Worm (Caenorhabditis elegans) whole organism, L3 larva: ENCODE measurements around the gene del-8.

Source experiments
- R02D3.7 ChIP-seq: fragments of 150-350 bp; optimal IDR thresholded peaks from 2 replicates; lab custom pipeline; 2014; ENCODE audit warnings: missing biosample characterization, missing genetic modification characterization
- ZK546.5 ChIP-seq: sonication (generic microtip); optimal IDR thresholded peaks from 2 replicates; lab custom pipeline; 2017; ENCODE audit warnings: missing biosample characterization, missing genetic modification characterization
- aly-2 ChIP-seq: fragments of 150-350 bp; optimal IDR thresholded peaks from 2 replicates; lab custom pipeline; 2014; ENCODE audit warnings: missing biosample characterization, missing genetic modification characterization
- ama-1 ChIP-seq: fragments of 150-350 bp; optimal IDR thresholded peaks from 2 replicates; lab custom pipeline; 2018
- ceh-16 ChIP-seq: sonication (generic microtip); optimal IDR thresholded peaks from 2 replicates; lab custom pipeline; 2017; ENCODE audit warnings: missing biosample characterization, missing genetic modification characterization
- ceh-28 ChIP-seq: fragments of 150-350 bp; optimal IDR thresholded peaks from 2 replicates; lab custom pipeline; 2014; ENCODE audit warnings: missing biosample characterization, missing genetic modification reagents, missing genetic modification characterization
- ceh-82 ChIP-seq: fragments of 150-350 bp; optimal IDR thresholded peaks from 2 replicates; lab custom pipeline; 2014; ENCODE audit warnings: missing biosample characterization, missing genetic modification characterization
- ceh-9 ChIP-seq: sonication (generic microtip); optimal IDR thresholded peaks from 2 replicates; lab custom pipeline; 2018; ENCODE audit warnings: missing biosample characterization, missing genetic modification characterization
- daf-12 ChIP-seq: fragments of 150-350 bp; optimal IDR thresholded peaks from 2 replicates; lab custom pipeline; 2014; ENCODE audit warnings: missing biosample characterization, missing genetic modification reagents, missing genetic modification characterization
- egl-27 ChIP-seq: sonication (generic microtip); optimal IDR thresholded peaks from 4 replicates; lab custom pipeline; 2017; ENCODE audit warnings: missing biosample characterization, missing genetic modification reagents, missing genetic modification characterization
- egl-5 ChIP-seq: fragments of 150-350 bp; optimal IDR thresholded peaks from 2 replicates; lab custom pipeline; 2017; ENCODE audit warnings: missing biosample characterization, missing genetic modification reagents, missing genetic modification characterization, inconsistent platforms
- elt-1 ChIP-seq: fragments of 150-350 bp; optimal IDR thresholded peaks from 2 replicates; lab custom pipeline; 2014; ENCODE audit warnings: missing biosample characterization, missing genetic modification characterization
- elt-2 ChIP-seq: sonication (generic microtip); optimal IDR thresholded peaks from 2 replicates; lab custom pipeline; 2016; ENCODE audit warnings: missing genetic modification reagents, mild to moderate bottlenecking, missing genetic modification characterization, missing compliant biosample characterization
- elt-3 ChIP-seq, 3 experiments: fragments of 150-350 bp in 1 of 3; sonication (generic microtip) in 2 of 3; optimal IDR thresholded peaks; 2 replicates in 2 of 3; 4 replicates in 1 of 3; lab custom pipeline; 2014 to 2017; ENCODE audit warnings: missing biosample characterization in 3 of 3, missing genetic modification characterization in 3 of 3
- eor-1 ChIP-seq, 2 experiments: fragments of 150-350 bp; optimal IDR thresholded peaks; 2 replicates each; lab custom pipeline; 2014 to 2018; ENCODE audit warnings: missing biosample characterization in 2 of 2, missing genetic modification characterization in 2 of 2
- fkh-10 ChIP-seq: sonication (generic microtip); optimal IDR thresholded peaks from 2 replicates; lab custom pipeline; 2017; ENCODE audit warnings: missing biosample characterization, missing genetic modification reagents, missing genetic modification characterization
- fkh-2 ChIP-seq: fragments of 150-350 bp; optimal IDR thresholded peaks from 2 replicates; lab custom pipeline; 2014; ENCODE audit warnings: missing biosample characterization, missing genetic modification reagents, missing genetic modification characterization
- fos-1 ChIP-seq: fragments of 150-350 bp; optimal IDR thresholded peaks from 2 replicates; lab custom pipeline; 2014; ENCODE audit warnings: missing biosample characterization, missing genetic modification characterization
- hmg-11 ChIP-seq: sonication (generic microtip); optimal IDR thresholded peaks from 2 replicates; lab custom pipeline; 2016; ENCODE audit warnings: missing genetic modification characterization, missing compliant biosample characterization
- jun-1 ChIP-seq: fragments of 150-350 bp; optimal IDR thresholded peaks from 2 replicates; lab custom pipeline; 2014; ENCODE audit warnings: missing biosample characterization, missing genetic modification reagents, missing genetic modification characterization
- lin-15B ChIP-seq: fragments of 150-350 bp; optimal IDR thresholded peaks from 2 replicates; lab custom pipeline; 2014; ENCODE audit warnings: missing biosample characterization, missing genetic modification characterization
- lin-39 ChIP-seq: fragments of 150-350 bp; optimal IDR thresholded peaks from 2 replicates; lab custom pipeline; 2018; ENCODE audit warnings: missing biosample characterization, missing genetic modification reagents, missing genetic modification characterization
- lsy-12 ChIP-seq: sonication (generic microtip); optimal IDR thresholded peaks from 2 replicates; lab custom pipeline; 2016; ENCODE audit warnings: mild to moderate bottlenecking, missing genetic modification characterization, missing compliant biosample characterization
- mdl-1 ChIP-seq: fragments of 150-350 bp; optimal IDR thresholded peaks from 2 replicates; lab custom pipeline; 2014; ENCODE audit warnings: missing biosample characterization, missing genetic modification characterization
- mml-1 ChIP-seq: fragments of 150-350 bp; sonication (generic microtip); optimal IDR thresholded peaks from 3 replicates; lab custom pipeline; 2014; ENCODE audit warnings: missing biosample characterization, missing genetic modification characterization
- nfya-1 ChIP-seq: sonication (generic microtip); optimal IDR thresholded peaks from 2 replicates; lab custom pipeline; 2017; ENCODE audit warnings: missing genetic modification characterization, mild to moderate bottlenecking, missing compliant biosample characterization, antibody characterized with exemption, moderate library complexity; ENCODE audit not compliant: insufficient read depth
- nhr-11 ChIP-seq: fragments of 150-350 bp; optimal IDR thresholded peaks from 2 replicates; lab custom pipeline; 2014; ENCODE audit warnings: missing biosample characterization, missing genetic modification characterization
- nhr-12 ChIP-seq: fragments of 150-350 bp; optimal IDR thresholded peaks from 2 replicates; lab custom pipeline; 2014; ENCODE audit warnings: missing biosample characterization, missing genetic modification characterization
- nhr-23 ChIP-seq: fragments of 150-350 bp; optimal IDR thresholded peaks from 2 replicates; lab custom pipeline; 2014; ENCODE audit warnings: missing biosample characterization, missing genetic modification reagents, missing genetic modification characterization
- nhr-237 ChIP-seq: fragments of 150-350 bp; optimal IDR thresholded peaks from 2 replicates; lab custom pipeline; 2014; ENCODE audit warnings: missing biosample characterization, missing genetic modification characterization
- nhr-25 ChIP-seq: sonication (generic microtip); optimal IDR thresholded peaks from 2 replicates; lab custom pipeline; 2017; ENCODE audit warnings: missing biosample characterization, missing genetic modification characterization
- nhr-28 ChIP-seq: fragments of 150-350 bp; optimal IDR thresholded peaks from 2 replicates; lab custom pipeline; 2014; ENCODE audit warnings: missing biosample characterization, missing genetic modification characterization
- nhr-43 ChIP-seq: sonication (generic microtip); optimal IDR thresholded peaks from 2 replicates; lab custom pipeline; 2016; ENCODE audit warnings: mild to moderate bottlenecking, missing genetic modification characterization, missing compliant biosample characterization; ENCODE audit not compliant: poor library complexity, severe bottlenecking
- nhr-67 ChIP-seq: fragments of 150-350 bp; optimal IDR thresholded peaks from 2 replicates; lab custom pipeline; 2014; ENCODE audit warnings: missing biosample characterization, missing genetic modification characterization
- nhr-76 ChIP-seq: fragments of 150-350 bp; sonication (generic microtip); optimal IDR thresholded peaks from 5 replicates; lab custom pipeline; 2014; ENCODE audit warnings: missing biosample characterization, missing genetic modification characterization
- nhr-77 ChIP-seq: fragments of 150-350 bp; optimal IDR thresholded peaks from 2 replicates; lab custom pipeline; 2014; ENCODE audit warnings: missing biosample characterization, missing genetic modification characterization
- pha-4 ChIP-seq: fragments of 150-350 bp; optimal IDR thresholded peaks from 2 replicates; lab custom pipeline; 2014; ENCODE audit warnings: missing biosample characterization, missing genetic modification reagents, missing genetic modification characterization
- pqm-1 ChIP-seq: fragments of 150-350 bp; optimal IDR thresholded peaks from 2 replicates; lab custom pipeline; 2017; ENCODE audit warnings: missing biosample characterization, missing genetic modification characterization, inconsistent platforms
- sea-2 ChIP-seq: fragments of 150-350 bp; sonication (generic microtip); optimal IDR thresholded peaks from 4 replicates; lab custom pipeline; 2014; ENCODE audit warnings: missing biosample characterization, missing genetic modification reagents, missing genetic modification characterization
- skn-1 ChIP-seq: fragments of 150-350 bp; optimal IDR thresholded peaks from 2 replicates; lab custom pipeline; 2014; ENCODE audit warnings: missing biosample characterization, missing genetic modification characterization
- snpc-4 ChIP-seq: fragments of 150-350 bp; optimal IDR thresholded peaks from 2 replicates; lab custom pipeline; 2014; ENCODE audit warnings: missing biosample characterization, missing genetic modification characterization
- tbx-2 ChIP-seq: sonication (generic microtip); optimal IDR thresholded peaks from 2 replicates; lab custom pipeline; 2016; ENCODE audit warnings: mild to moderate bottlenecking, missing genetic modification characterization, missing compliant biosample characterization
- unc-39 ChIP-seq: sonication (generic microtip); optimal IDR thresholded peaks from 4 replicates; lab custom pipeline; 2017; ENCODE audit warnings: missing biosample characterization, missing genetic modification characterization
- unc-62 ChIP-seq: fragments of 150-350 bp; sonication (generic microtip); optimal IDR thresholded peaks from 4 replicates; lab custom pipeline; 2014; ENCODE audit warnings: missing biosample characterization, missing genetic modification reagents, missing genetic modification characterization
- zag-1 ChIP-seq: fragments of 150-350 bp; optimal IDR thresholded peaks from 2 replicates; lab custom pipeline; 2014; ENCODE audit warnings: missing biosample characterization, missing genetic modification characterization
- ztf-11 ChIP-seq: fragments of 150-350 bp; optimal IDR thresholded peaks from 2 replicates; lab custom pipeline; 2014; ENCODE audit warnings: missing biosample characterization, missing genetic modification characterization
- ztf-4 ChIP-seq: fragments of 150-350 bp; optimal IDR thresholded peaks from 2 replicates; lab custom pipeline; 2014; ENCODE audit warnings: missing biosample characterization, missing genetic modification characterization

del-8 gene

DNA sequence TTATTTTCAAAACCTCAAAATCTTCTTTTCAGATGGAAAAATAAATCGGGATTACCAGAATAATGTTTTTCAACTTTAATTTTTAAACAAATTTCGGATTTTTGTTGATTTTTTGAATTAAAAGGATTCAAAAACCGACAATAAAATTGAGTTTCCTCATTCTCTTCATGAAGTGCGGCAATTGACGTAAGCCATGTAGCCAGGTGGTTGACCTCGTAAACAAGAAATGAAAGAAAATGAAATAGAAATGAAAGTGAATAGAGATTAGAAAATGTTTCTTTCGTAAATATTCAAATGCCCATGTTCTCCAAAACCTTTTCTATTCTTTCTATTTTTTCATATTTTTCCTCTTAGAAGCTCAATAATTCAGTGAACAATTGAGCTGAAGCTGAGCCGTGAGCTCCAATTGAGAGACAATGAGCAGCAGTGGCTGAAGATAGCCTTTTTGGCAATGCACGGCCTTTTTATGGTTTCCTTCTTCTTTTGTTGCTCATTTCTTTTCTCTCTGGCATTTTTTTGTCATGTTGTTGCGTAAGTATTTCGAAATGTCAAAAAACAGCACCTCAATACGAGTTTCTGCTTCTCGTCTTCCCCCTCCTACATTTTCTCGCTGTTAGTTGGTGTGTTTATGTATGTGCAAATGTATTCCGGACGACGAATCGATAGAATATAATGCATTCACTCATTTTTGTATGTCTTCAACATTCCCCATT, 39.4 kb upstream of the del-8 start:
- TF ChIP-seq nhr-43 (tag; lab: Kevin White, UChicago) (no peak), tbx-2 (tag; lab: Kevin White, UChicago) (no peak), jun-1 (tag; lab: Kevin White, UChicago) (no peak), skn-1 (tag; lab: Kevin White, UChicago) (peak; percentile 10), unc-62 (GFP tag; lab: Kevin White, UChicago) (no peak), lin-39 (tag; lab: Kevin White, UChicago) (peak; percentile 19), fkh-2 (no peak), ceh-9 (tag; lab: Kevin White, UChicago) (no peak), daf-12 (no peak), egl-5 (tag; lab: Kevin White, UChicago) (peak; percentile 40), ceh-82 (tag; lab: Kevin White, UChicago) (no peak)

ce11 chrX:9550519-9550918, 38.7 kb upstream of the del-8 start:
- no peak for TF ChIP-seq egl-5 (tag; lab: Kevin White, UChicago)
- no peak for TF ChIP-seq unc-39 (tag; lab: Kevin White, UChicago)
- peak; percentile 66 for TF ChIP-seq elt-2 (tag; lab: Kevin White, UChicago)
- TF ChIP-seq aly-2, result no peak
- TF ChIP-seq daf-12, result no peak
- peak; percentile 46 for TF ChIP-seq pqm-1
- no peak for TF ChIP-seq ceh-16 (tag; lab: Kevin White, UChicago)

DNA sequence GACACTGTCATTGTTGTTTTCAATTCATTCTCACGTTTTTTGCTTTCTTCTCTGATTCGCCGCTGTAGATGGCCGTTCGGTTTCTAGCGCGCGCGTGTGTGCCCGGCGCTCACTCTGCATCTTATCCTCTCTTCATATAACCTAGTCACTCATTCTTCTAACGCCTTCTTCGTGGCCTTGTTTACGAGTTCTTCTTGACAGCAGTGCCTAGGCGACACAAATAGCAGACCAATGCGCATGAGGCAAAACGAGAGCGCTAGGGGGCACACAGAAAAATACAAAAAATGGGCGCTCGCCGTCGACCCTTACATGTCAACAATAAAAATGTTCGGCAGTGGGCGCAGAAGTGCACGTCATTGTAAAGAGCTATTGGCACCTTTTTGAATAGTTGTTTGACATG, 38.1 kb upstream of the del-8 start:
- TF ChIP-seq lsy-12, result no peak
- peak; percentile 75 for TF ChIP-seq lin-39 (tag; lab: Kevin White, UChicago)
- TF ChIP-seq hmg-11 (tag; lab: Kevin White, UChicago), result peak; percentile 54
- TF ChIP-seq nhr-25 (tag; lab: Kevin White, UChicago), result peak; percentile 94
- TF ChIP-seq nhr-12 (tag; lab: Kevin White, UChicago), result no peak
- no peak for TF ChIP-seq elt-3 (tag; optimal IDR thresholded peaks at IDR 0.05; lab: Kevin White, UChicago)
- TF ChIP-seq daf-12, result no peak
- no peak for TF ChIP-seq ZK546.5
- no peak for TF ChIP-seq nhr-67
- TF ChIP-seq nhr-23, result peak; percentile 63
- TF ChIP-seq eor-1 (tag; optimal IDR thresholded peaks at IDR 0.05; lab: Kevin White, UChicago), result no peak
- no peak for TF ChIP-seq lin-15B
- no peak for TF ChIP-seq mml-1 (tag; lab: Kevin White, UChicago)
- TF ChIP-seq jun-1 (tag; lab: Kevin White, UChicago), result peak; percentile 74
- TF ChIP-seq R02D3.7, result no peak
- TF ChIP-seq nfya-1 (tag; lab: Kevin White, UChicago), result peak; percentile 84
- no peak for TF ChIP-seq ztf-11
- no peak for TF ChIP-seq unc-39 (tag; lab: Kevin White, UChicago)
- no peak for TF ChIP-seq ceh-82 (tag; lab: Kevin White, UChicago)
- TF ChIP-seq pqm-1, result peak; percentile 24
- TF ChIP-seq sea-2 (GFP tag; lab: Kevin White, UChicago), result no peak
- TF ChIP-seq nhr-43 (tag; lab: Kevin White, UChicago), result peak; percentile 22
- TF ChIP-seq nhr-76 (tag; lab: Kevin White, UChicago), result no peak
- TF ChIP-seq ztf-4 (tag; lab: Kevin White, UChicago), result no peak
- TF ChIP-seq elt-2 (tag; lab: Kevin White, UChicago), result peak; percentile 47
- TF ChIP-seq egl-27 (tag; lab: Kevin White, UChicago), result no peak
- TF ChIP-seq ceh-28 (tag; lab: Kevin White, UChicago), result peak; percentile 42
- TF ChIP-seq tbx-2 (tag; lab: Kevin White, UChicago), result no peak
- TF ChIP-seq unc-62 (GFP tag; lab: Kevin White, UChicago), result peak; percentile 62
- TF ChIP-seq pha-4 (tag; lab: Kevin White, UChicago), result peak; percentile 91
- TF ChIP-seq nhr-11 (tag; lab: Kevin White, UChicago), result no peak
- no peak for TF ChIP-seq ceh-9 (tag; lab: Kevin White, UChicago)
- TF ChIP-seq fkh-2, result no peak
- no peak for TF ChIP-seq fkh-10 (GFP tag; lab: Kevin White, UChicago)
- no peak for TF ChIP-seq ceh-16 (tag; lab: Kevin White, UChicago)
- TF ChIP-seq zag-1 (tag; lab: Kevin White, UChicago), result no peak
- TF ChIP-seq mdl-1 (tag; lab: Kevin White, UChicago), result peak; percentile 57
- peak; percentile 34 for TF ChIP-seq ama-1 (lab: Kevin White, UChicago)
- peak; percentile 33 for TF ChIP-seq elt-1 (tag; lab: Kevin White, UChicago)
- TF ChIP-seq nhr-237 (tag; lab: Kevin White, UChicago), result no peak
- no peak for TF ChIP-seq nhr-28
- TF ChIP-seq fos-1 (tag; lab: Kevin White, UChicago), result no peak
- TF ChIP-seq nhr-77, result no peak
- no peak for TF ChIP-seq aly-2
- TF ChIP-seq egl-5 (tag; lab: Kevin White, UChicago), result peak; percentile 43
- no peak for TF ChIP-seq skn-1 (tag; lab: Kevin White, UChicago)
- TF ChIP-seq snpc-4 (tag; lab: Kevin White, UChicago), result no peak
